Fruit fly (Drosophila melanogaster) whole organism, adult: Measurements from ENCODE around the gene CG13733.

Source experiments
- CG11617 ChIP-seq: fragments of 200-800 bp; sonication (Bioruptor generic); optimal IDR thresholded peaks from 2 replicates; lab custom pipeline; 2017; ENCODE audit warnings: mild to moderate bottlenecking, missing biosample characterization, missing genetic modification reagents, missing genetic modification characterization
- CG12768 ChIP-seq: fragments of 200-800 bp; sonication (Bioruptor generic); optimal IDR thresholded peaks from 2 replicates; lab custom pipeline; 2017; ENCODE audit warnings: missing biosample characterization, missing genetic modification characterization, mild to moderate bottlenecking, moderate library complexity, missing genetic modification reagents
- CG14711 ChIP-seq: fragments of 200-800 bp; sonication (Bioruptor generic); optimal IDR thresholded peaks from 2 replicates; lab custom pipeline; 2018; ENCODE audit warnings: missing biosample characterization, mild to moderate bottlenecking, missing genetic modification characterization, moderate library complexity
- CG1620 ChIP-seq: fragments of 200-800 bp; sonication (Bioruptor generic); optimal IDR thresholded peaks from 2 replicates; lab custom pipeline; 2016; ENCODE audit warnings: missing biosample characterization, missing genetic modification characterization
- CG33017 ChIP-seq: fragments of 200-800 bp; sonication (Bioruptor generic); optimal IDR thresholded peaks from 2 replicates; lab custom pipeline; 2018; ENCODE audit warnings: missing biosample characterization, mild to moderate bottlenecking, missing genetic modification characterization, moderate library complexity
- CG5204 ChIP-seq: fragments of 200-800 bp; sonication (Bioruptor generic); optimal IDR thresholded peaks from 2 replicates; lab custom pipeline; 2016; ENCODE audit warnings: missing biosample characterization, missing genetic modification characterization
- CG7045 ChIP-seq: fragments of 200-800 bp; sonication (Bioruptor generic); optimal IDR thresholded peaks from 2 replicates; lab custom pipeline; 2017; ENCODE audit warnings: missing biosample characterization, mild to moderate bottlenecking, missing genetic modification characterization
- CG7101 ChIP-seq: fragments of 200-800 bp; sonication (Bioruptor generic); optimal IDR thresholded peaks from 2 replicates; lab custom pipeline; 2018; ENCODE audit warnings: missing biosample characterization, mild to moderate bottlenecking, missing genetic modification characterization, moderate library complexity
- Clk ChIP-seq: fragments of 200-800 bp; sonication (Bioruptor generic); optimal IDR thresholded peaks from 2 replicates; lab custom pipeline; 2017; ENCODE audit warnings: missing biosample characterization, missing genetic modification characterization
- Crg-1 ChIP-seq: fragments of 200-800 bp; sonication (Bioruptor generic); optimal IDR thresholded peaks from 2 replicates; lab custom pipeline; 2016; ENCODE audit warnings: missing biosample characterization, missing genetic modification characterization
- Hr96 ChIP-seq: fragments of 200-800 bp; sonication (Bioruptor generic); optimal IDR thresholded peaks from 2 replicates; lab custom pipeline; 2016; ENCODE audit warnings: missing biosample characterization, missing genetic modification characterization
- Mnt ChIP-seq: fragments of 200-800 bp; sonication (Bioruptor generic); optimal IDR thresholded peaks from 2 replicates; lab custom pipeline; 2016; ENCODE audit warnings: missing biosample characterization, mild to moderate bottlenecking, missing genetic modification characterization
- bab1 ChIP-seq: fragments of 200-800 bp; sonication (Bioruptor generic); optimal IDR thresholded peaks from 3 replicates; lab custom pipeline; 2019; ENCODE audit warnings: missing biosample characterization, mild to moderate bottlenecking, missing genetic modification characterization, moderate library complexity
- cic ChIP-seq: fragments of 200-800 bp; sonication (Bioruptor generic); optimal IDR thresholded peaks from 2 replicates; lab custom pipeline; 2017; ENCODE audit warnings: missing biosample characterization, mild to moderate bottlenecking, missing genetic modification characterization, moderate library complexity
- cnc ChIP-seq, 2 experiments: fragments of >200 bp; optimal IDR thresholded peaks; 2 replicates each; lab custom pipeline; 2017
- kay ChIP-seq: fragments of 200-800 bp; sonication (Bioruptor generic); peaks from one replicate; lab custom pipeline; 2016; ENCODE audit warnings: missing biosample characterization, missing genetic modification characterization, borderline replicate concordance
- ovo ChIP-seq: fragments of 200-800 bp; sonication (Bioruptor generic); optimal IDR thresholded peaks from 2 replicates; lab custom pipeline; 2016; ENCODE audit warnings: missing biosample characterization, missing genetic modification characterization
- pad ChIP-seq: fragments of 200-800 bp; sonication (Bioruptor generic); optimal IDR thresholded peaks from 3 replicates; lab custom pipeline; 2017; ENCODE audit warnings: missing biosample characterization, missing genetic modification characterization, mild to moderate bottlenecking, moderate library complexity, missing genetic modification reagents
- tj ChIP-seq: fragments of 200-800 bp; sonication (Bioruptor generic); optimal IDR thresholded peaks from 3 replicates; lab custom pipeline; 2017; ENCODE audit warnings: missing biosample characterization, mild to moderate bottlenecking, missing genetic modification characterization, moderate library complexity
- toe ChIP-seq: fragments of 200-800 bp; sonication (Bioruptor generic); optimal IDR thresholded peaks from 2 replicates; lab custom pipeline; 2016; ENCODE audit warnings: missing biosample characterization, missing genetic modification characterization

Gene CG13733

dm6 chr3L:17502235-17502634, 23.5 kb upstream of the CG13733 start:
- TF ChIP-seq CG7045, result no peak
- TF ChIP-seq bab1 (GFP tag; lab: Kevin White, UChicago), result no peak
- TF ChIP-seq pad (GFP tag; lab: Kevin White, UChicago), result no peak
- no peak for TF ChIP-seq kay (GFP tag; lab: Kevin White, UChicago)
- no peak for TF ChIP-seq CG14711 (tag; lab: Kevin White, UChicago)
- no peak for TF ChIP-seq CG12768 (GFP tag; lab: Kevin White, UChicago)
- no peak for TF ChIP-seq tj
- no peak for TF ChIP-seq CG33017 (tag; lab: Kevin White, UChicago)
- TF ChIP-seq Mnt, result no peak
- no peak for TF ChIP-seq Clk (GFP tag; lab: Kevin White, UChicago)
- no peak for TF ChIP-seq Crg-1 (GFP tag; lab: Kevin White, UChicago)
- TF ChIP-seq Hr96 (GFP tag; lab: Kevin White, UChicago), result no peak
- no peak for TF ChIP-seq CG11617 (GFP tag; lab: Kevin White, UChicago)
- TF ChIP-seq cnc (optimal IDR thresholded peaks at IDR 0.05; lab: Kevin White, UChicago), result no peak

dm6 chr3L:17500315-17500985, 21.7 kb upstream of the CG13733 start:
- TF ChIP-seq tj (peak; percentile 15), kay (GFP tag; lab: Kevin White, UChicago) (peak; percentile 20), CG12768 (GFP tag; lab: Kevin White, UChicago) (no peak)

- TF ChIP-seq toe (GFP tag; lab: Kevin White, UChicago) (no peak), Crg-1 (GFP tag; lab: Kevin White, UChicago) (no peak), pad (GFP tag; lab: Kevin White, UChicago) (no peak), Mnt (no peak), CG1620 (GFP tag; lab: Kevin White, UChicago) (no peak), CG33017 (tag; lab: Kevin White, UChicago) (no peak), cnc (optimal IDR thresholded peaks at IDR 0.05; lab: Kevin White, UChicago) (no peak), CG5204 (no peak), ovo (GFP tag; lab: Kevin White, UChicago) (no peak), Clk (GFP tag; lab: Kevin White, UChicago) (no peak), CG14711 (tag; lab: Kevin White, UChicago) (no peak), tj (no peak)
These were observed 20.4 kb upstream of the CG13733 start for dm6 chr3L:17498952-17499710.

- TF ChIP-seq cic (GFP tag; lab: Kevin White, UChicago), result no peak
- no peak for TF ChIP-seq CG11617 (GFP tag; lab: Kevin White, UChicago)
- TF ChIP-seq CG1620 (GFP tag; lab: Kevin White, UChicago), result no peak
- no peak for TF ChIP-seq Hr96 (GFP tag; lab: Kevin White, UChicago)
These were observed 19.2 kb upstream of the CG13733 start for dm6 chr3L:17497969-17498368.

- TF ChIP-seq CG11617 (GFP tag; lab: Kevin White, UChicago) (no peak), cic (GFP tag; lab: Kevin White, UChicago) (no peak), cnc (optimal IDR thresholded peaks at IDR 0.05; lab: Kevin White, UChicago) (no peak), kay (GFP tag; lab: Kevin White, UChicago) (no peak), bab1 (GFP tag; lab: Kevin White, UChicago) (no peak)
These were observed 18.3 kb upstream of the CG13733 start for dm6 chr3L:17496871-17497492.

- no peak for TF ChIP-seq CG7101
- no peak for TF ChIP-seq tj
- TF ChIP-seq ovo (GFP tag; lab: Kevin White, UChicago), result no peak
- TF ChIP-seq bab1 (GFP tag; lab: Kevin White, UChicago), result no peak
- TF ChIP-seq CG1620 (GFP tag; lab: Kevin White, UChicago), result no peak
- TF ChIP-seq kay (GFP tag; lab: Kevin White, UChicago), result no peak
- no peak for TF ChIP-seq Clk (GFP tag; lab: Kevin White, UChicago)
- TF ChIP-seq CG14711 (tag; lab: Kevin White, UChicago), result no peak
- no peak for TF ChIP-seq pad (GFP tag; lab: Kevin White, UChicago)
- TF ChIP-seq CG12768 (GFP tag; lab: Kevin White, UChicago), result no peak
- no peak for TF ChIP-seq CG33017 (tag; lab: Kevin White, UChicago)
- TF ChIP-seq Crg-1 (GFP tag; lab: Kevin White, UChicago), result no peak
- no peak for TF ChIP-seq CG7045
- TF ChIP-seq Mnt, result no peak
- TF ChIP-seq Hr96 (GFP tag; lab: Kevin White, UChicago), result no peak
- no peak for TF ChIP-seq CG5204
These were observed 17.3 kb upstream of the CG13733 start for dm6 chr3L:17496012-17496411.
